Worm (Caenorhabditis elegans): ENCODE results near the gene C55A6.6.

- TF ChIP-seq nhr-28 (tag; optimal IDR thresholded peaks at IDR 0.05) (no peak), blmp-1 (tag; optimal IDR thresholded peaks at IDR 0.05) (no peak), unc-62 (GFP tag; optimal IDR thresholded peaks at IDR 0.05) (no peak), sptf-1 (tag; optimal IDR thresholded peaks at IDR 0.05) (no peak), nhr-2 (tag; optimal IDR thresholded peaks at IDR 0.05) (no peak), ham-2 (GFP tag; optimal IDR thresholded peaks at IDR 0.05) (no peak), snpc-4 (tag; optimal IDR thresholded peaks at IDR 0.05) (no peak), elt-3 (tag; optimal IDR thresholded peaks at IDR 0.05) (no peak)
These were observed 35.1 kb downstream of the C55A6.6 start, which contains the start of gene T11F9.22 for ce11 chrV:11479406-11479805.
